Worm (Caenorhabditis elegans): Measurements from ENCODE around the gene srw-73.

ce11 chrV:16598437-16598836 lies 10.1 kb upstream of the srw-73 start:
- TF ChIP-seq nhr-77 (tag; optimal IDR thresholded peaks at IDR 0.05) (no peak), unc-55 (GFP tag; optimal IDR thresholded peaks at IDR 0.05) (no peak), dmd-4 (tag; optimal IDR thresholded peaks at IDR 0.05) (no peak), unc-62 (GFP tag; optimal IDR thresholded peaks at IDR 0.05) (no peak), alr-1 (tag; optimal IDR thresholded peaks at IDR 0.05) (no peak), ama-1 (optimal IDR thresholded peaks at IDR 0.05) (peak; percentile 29), egl-27 (tag; optimal IDR thresholded peaks at IDR 0.05) (no peak), nhr-237 (tag; optimal IDR thresholded peaks at IDR 0.05) (no peak), sma-9 (GFP tag; optimal IDR thresholded peaks at IDR 0.05) (no peak), sma-9 (tag; optimal IDR thresholded peaks at IDR 0.05) (no peak), blmp-1 (tag; optimal IDR thresholded peaks at IDR 0.05; ENCODE audit: insufficient read depth) (no peak), ZK546.5 (tag; optimal IDR thresholded peaks at IDR 0.05) (no peak)

All from whole organism, L2 larva.